Worm (Caenorhabditis elegans): ENCODE data around the gene ncs-4.
A peak's percentile ranks its signal among the peaks of the same experiment; 100 is the strongest.

Gene ncs-4

DNA sequence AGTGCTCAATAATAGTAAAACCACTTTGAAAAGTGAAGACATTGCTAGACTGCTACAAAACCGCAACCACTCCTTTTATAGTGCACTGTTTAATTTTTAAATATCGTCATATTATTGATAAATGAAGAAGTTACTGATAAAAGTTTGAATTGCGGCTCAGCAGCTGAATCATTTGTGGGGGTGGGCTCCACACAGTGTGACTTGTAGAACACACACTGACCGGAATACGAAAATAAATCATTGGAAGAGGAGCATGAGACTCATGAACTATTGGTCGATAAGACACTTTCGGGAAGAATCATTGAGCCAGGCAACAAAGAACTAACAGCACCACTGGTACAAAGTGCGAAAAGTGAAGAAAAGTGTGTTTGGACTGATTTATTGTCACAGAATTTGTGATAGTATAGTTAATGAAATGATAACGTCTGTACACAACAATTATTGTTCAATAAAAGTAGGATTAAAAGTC is 34.3 kb upstream of the ncs-4 start, which contains the start of gene oac-14 (continued):
- TF ChIP-seq lin-1 (GFP tag; IDR thresholded peaks at IDR 0.05) (peak; percentile 70), zip-11 (GFP tag; IDR thresholded peaks at IDR 0.05) (no peak), pha-4 (GFP tag; IDR thresholded peaks at IDR 0.05) (peak; percentile 37; the same call in 1 of the 2 replicates), pha-4 (tag; optimal IDR thresholded peaks at IDR 0.05) (no peak), madf-5 (GFP tag; IDR thresholded peaks at IDR 0.05) (no peak), nhr-28 (tag; optimal IDR thresholded peaks at IDR 0.05) (peak; percentile 98), hlh-11 (tag; optimal IDR thresholded peaks at IDR 0.05) (peak; percentile 95), nhr-48 (tag; optimal IDR thresholded peaks at IDR 0.05) (peak; percentile 88)

DNA sequence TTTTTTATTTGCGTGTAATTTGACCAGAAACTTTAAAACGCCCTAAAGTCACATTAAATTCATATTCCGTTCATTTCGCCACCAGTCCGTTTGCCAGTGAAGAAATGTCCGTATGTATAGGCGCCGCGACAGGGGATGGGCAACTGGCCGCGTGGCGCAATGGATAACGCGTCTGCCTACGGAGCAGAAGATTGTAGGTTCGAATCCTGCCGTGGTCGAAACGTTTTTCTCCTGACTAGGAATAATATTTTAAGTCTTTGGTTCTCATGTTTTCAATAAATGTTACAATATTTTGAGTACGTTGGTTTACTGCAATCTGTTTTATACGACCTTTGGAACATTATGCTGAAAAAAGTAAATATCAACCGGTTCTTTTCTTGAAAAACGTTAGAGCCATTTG is 31.3 kb upstream of the ncs-4 start:
- TF ChIP-seq ceh-62 (tag; optimal IDR thresholded peaks at IDR 0.05) (no peak), mdl-1 (tag; optimal IDR thresholded peaks at IDR 0.05) (no peak), lin-1 (GFP tag; IDR thresholded peaks at IDR 0.05) (peak; percentile 75), nhr-6 (tag; optimal IDR thresholded peaks at IDR 0.05) (peak; percentile 5), attf-4 (tag; optimal IDR thresholded peaks at IDR 0.05) (no peak), ctbp-1 (GFP tag; IDR thresholded peaks at IDR 0.05) (peak; percentile 77; the same call in 1 of the 2 replicates), duxl-1 (tag; optimal IDR thresholded peaks at IDR 0.05; ENCODE audit: poor library complexity) (peak; percentile 85), daf-16 (GFP tag; optimal IDR thresholded peaks at IDR 0.05) (peak; percentile 65 to 87), daf-16 (tag; optimal IDR thresholded peaks at IDR 0.05) (peak; percentile 49), dpl-1 (GFP tag; optimal IDR thresholded peaks at IDR 0.05) (peak; percentile 17), madf-9 (GFP tag; conservative IDR thresholded peaks at IDR 0.05) (peak; percentile 78), F37D6.2 (tag; optimal IDR thresholded peaks at IDR 0.05) (peak; percentile 68), arid-1 (GFP tag; conservative IDR thresholded peaks at IDR 0.05) (peak; percentile 90), daf-8 (GFP tag; IDR thresholded peaks at IDR 0.05) (0 out of 2 replicates have a peak, but pooled peaks have one; percentile 50), zfp-2 (tag; optimal IDR thresholded peaks at IDR 0.05) (peak; percentile 15), nhr-237 (tag; optimal IDR thresholded peaks at IDR 0.05) (no peak), mxl-3 (GFP tag; optimal IDR thresholded peaks at IDR 0.05) (peak; percentile 56), nhr-76 (tag; optimal IDR thresholded peaks at IDR 0.05) (no peak), F26F4.8 (GFP tag; conservative IDR thresholded peaks at IDR 0.05) (peak; percentile 73; the same call in 1 of the 2 replicates), hmg-1.1 (GFP tag; IDR thresholded peaks at IDR 0.05) (peak; percentile 84), ztf-11 (tag; optimal IDR thresholded peaks at IDR 0.05) (no peak), pqm-1 (tag; optimal IDR thresholded peaks at IDR 0.05) (no peak), ceh-82 (tag; optimal IDR thresholded peaks at IDR 0.05) (no peak), dve-1 (tag; optimal IDR thresholded peaks at IDR 0.05; ENCODE audit: insufficient read depth) (peak; percentile 65), fos-1 (tag; optimal IDR thresholded peaks at IDR 0.05) (no peak), zip-2 (tag; optimal IDR thresholded peaks at IDR 0.05) (no peak), mes-2 (tag; optimal IDR thresholded peaks at IDR 0.05; ENCODE audit: poor library complexity, severe bottlenecking) (peak; percentile 79), zag-1 (tag; optimal IDR thresholded peaks at IDR 0.05) (no peak), mdt-29 (GFP tag; IDR thresholded peaks at IDR 0.05) (0 out of 2 replicates have a peak, but pooled peaks have one; percentile 58), zfp-3 (GFP tag; conservative IDR thresholded peaks at IDR 0.05) (no peak), Y75B8A.6 (GFP tag; IDR thresholded peaks at IDR 0.05) (peak; percentile 74), aly-2 (tag; optimal IDR thresholded peaks at IDR 0.05) (no peak), nhr-42 (GFP tag; IDR thresholded peaks at IDR 0.05) (peak; percentile 68; the same call in 1 of the 2 replicates), unc-39 (tag; optimal IDR thresholded peaks at IDR 0.05) (no peak), snpc-1.2 (GFP tag; IDR thresholded peaks at IDR 0.05) (peak; percentile 88), nhr-41 (GFP tag; IDR thresholded peaks at IDR 0.05) (peak; percentile 58; the same call in 1 of the 2 replicates), T20F7.1 (GFP tag; optimal IDR thresholded peaks at IDR 0.05) (no peak), Y5F2A.4 (GFP tag; optimal IDR thresholded peaks at IDR 0.05) (peak; percentile 55), hlh-30 (tag; optimal IDR thresholded peaks at IDR 0.05; ENCODE audit: insufficient read depth) (peak; percentile 69), jun-1 (tag; optimal IDR thresholded peaks at IDR 0.05) (no peak), mep-1 (tag; optimal IDR thresholded peaks at IDR 0.05) (peak; percentile 58), daf-12 (tag; optimal IDR thresholded peaks at IDR 0.05) (no peak), R02D3.7 (tag; optimal IDR thresholded peaks at IDR 0.05) (no peak), lin-13 (GFP tag; optimal IDR thresholded peaks at IDR 0.05) (no peak)
